Worm (Caenorhabditis elegans) whole organism, late embryonic: ENCODE data around the gene C54E4.5.

ENCODE experiments used
- C08G9.2 ChIP-seq: sonication (generic microtip); optimal IDR thresholded peaks from 2 replicates; lab custom pipeline; 2016; ENCODE audit warnings: mild to moderate bottlenecking, missing genetic modification characterization, moderate library complexity, missing compliant biosample characterization
- K02D7.2 ChIP-seq: sonication (generic microtip); optimal IDR thresholded peaks from 2 replicates; lab custom pipeline; 2017; ENCODE audit warnings: mild to moderate bottlenecking, missing genetic modification characterization, missing compliant biosample characterization
- T23F11.4 ChIP-seq: fragments of 200-800 bp; sonication (Bioruptor generic); optimal IDR thresholded peaks from 2 replicates; lab custom pipeline; 2018; ENCODE audit warnings: mild to moderate bottlenecking, missing genetic modification characterization, missing compliant biosample characterization
- ahr-1 ChIP-seq: sonication (generic microtip); optimal IDR thresholded peaks from 2 replicates; lab custom pipeline; 2016; ENCODE audit warnings: missing genetic modification characterization, missing compliant biosample characterization
- ama-1 ChIP-seq: fragments of 150-350 bp; optimal IDR thresholded peaks from 2 replicates; lab custom pipeline; 2014
- ceh-14 ChIP-seq: sonication (generic microtip); optimal IDR thresholded peaks from 2 replicates; lab custom pipeline; 2016; ENCODE audit warnings: missing genotype, missing genetic modification characterization, missing compliant biosample characterization
- ceh-18 ChIP-seq: sonication (generic microtip); optimal IDR thresholded peaks from 2 replicates; lab custom pipeline; 2016; ENCODE audit warnings: missing genetic modification characterization, missing compliant biosample characterization
- ceh-19 ChIP-seq: fragments of 200-800 bp; sonication (Bioruptor generic); optimal IDR thresholded peaks from 2 replicates; lab custom pipeline; 2018; ENCODE audit warnings: mild to moderate bottlenecking, missing genetic modification characterization, missing compliant biosample characterization
- ceh-2 ChIP-seq: sonication (generic microtip); optimal IDR thresholded peaks from 2 replicates; lab custom pipeline; 2016; ENCODE audit warnings: missing genotype, missing genetic modification characterization, missing compliant biosample characterization
- ceh-31 ChIP-seq: sonication (generic microtip); optimal IDR thresholded peaks from 2 replicates; lab custom pipeline; 2016; ENCODE audit warnings: missing genetic modification characterization, missing compliant biosample characterization
- ceh-34 ChIP-seq: sonication (generic microtip); optimal IDR thresholded peaks from 2 replicates; lab custom pipeline; 2016; ENCODE audit warnings: mild to moderate bottlenecking, missing genetic modification characterization, missing compliant biosample characterization
- ceh-45 ChIP-seq: fragments of 200-800 bp; sonication (Bioruptor generic); IDR thresholded peaks from 2 replicates; pipeline ENCODE4 v1.3.6; 2022; ENCODE audit warnings: missing genetic modification reagents, missing genetic modification characterization, missing compliant biosample characterization
- ceh-48 ChIP-seq: sonication (generic microtip); optimal IDR thresholded peaks from 2 replicates; lab custom pipeline; 2016; ENCODE audit warnings: missing genetic modification characterization, inconsistent platforms, missing compliant biosample characterization
- ceh-6 ChIP-seq: fragments of 200-800 bp; sonication (Bioruptor generic); optimal IDR thresholded peaks from 2 replicates; lab custom pipeline; 2018; ENCODE audit warnings: mild to moderate bottlenecking, missing genetic modification characterization, missing compliant biosample characterization
- dmd-4 ChIP-seq: sonication (generic microtip); optimal IDR thresholded peaks from 2 replicates; lab custom pipeline; 2016; ENCODE audit warnings: borderline replicate concordance, missing genetic modification characterization, missing compliant biosample characterization
- elt-2 ChIP-seq: sonication (generic microtip); optimal IDR thresholded peaks from 2 replicates; lab custom pipeline; 2016; ENCODE audit warnings: missing genetic modification reagents, missing genetic modification characterization, missing compliant biosample characterization
- ets-4 ChIP-seq: sonication (generic microtip); optimal IDR thresholded peaks from 2 replicates; lab custom pipeline; 2016; ENCODE audit warnings: missing genetic modification characterization, missing compliant biosample characterization
- fkh-10 ChIP-seq: fragments of 150-350 bp; optimal IDR thresholded peaks from 2 replicates; lab custom pipeline; 2014; ENCODE audit warnings: missing biosample characterization, missing genetic modification reagents, missing genetic modification characterization
- hlh-13 ChIP-seq: fragments of 200-800 bp; sonication (Bioruptor generic); optimal IDR thresholded peaks from 2 replicates; lab custom pipeline; 2018; ENCODE audit warnings: mild to moderate bottlenecking, missing genetic modification characterization, missing compliant biosample characterization
- hlh-30 ChIP-seq: sonication (generic microtip); optimal IDR thresholded peaks from 2 replicates; lab custom pipeline; 2017; ENCODE audit warnings: antibody characterized with exemption, missing genetic modification characterization, missing compliant biosample characterization; ENCODE audit not compliant: insufficient read depth
- hlh-6 ChIP-seq: sonication (generic microtip); optimal IDR thresholded peaks from 2 replicates; lab custom pipeline; 2016; ENCODE audit warnings: missing genotype, missing genetic modification characterization, missing compliant biosample characterization
- lim-6 ChIP-seq: sonication (generic microtip); optimal IDR thresholded peaks from 2 replicates; lab custom pipeline; 2016; ENCODE audit warnings: missing genetic modification characterization, missing compliant biosample characterization
- madf-2 ChIP-seq: sonication (generic microtip); optimal IDR thresholded peaks from 2 replicates; lab custom pipeline; 2017; ENCODE audit warnings: missing genetic modification characterization, missing compliant biosample characterization
- mec-3 ChIP-seq: sonication (generic microtip); optimal IDR thresholded peaks from 2 replicates; lab custom pipeline; 2016; ENCODE audit warnings: borderline replicate concordance, missing genetic modification characterization, missing compliant biosample characterization
- nfya-1 ChIP-seq: sonication (generic microtip); optimal IDR thresholded peaks from 2 replicates; lab custom pipeline; 2017; ENCODE audit warnings: missing genetic modification characterization, mild to moderate bottlenecking, missing compliant biosample characterization, antibody characterized with exemption, moderate library complexity
- npax-4 ChIP-seq: sonication (generic microtip); optimal IDR thresholded peaks from 2 replicates; lab custom pipeline; 2016; ENCODE audit warnings: missing genetic modification characterization, missing compliant biosample characterization
- pag-3 ChIP-seq: sonication (generic microtip); optimal IDR thresholded peaks from 2 replicates; lab custom pipeline; 2016; ENCODE audit warnings: missing compliant biosample characterization, missing genetic modification characterization, borderline replicate concordance
- pax-1 ChIP-seq: fragments of 150-350 bp; optimal IDR thresholded peaks from 2 replicates; lab custom pipeline; 2014; ENCODE audit warnings: missing biosample characterization, missing genetic modification characterization
- pqm-1 ChIP-seq: sonication (generic microtip); optimal IDR thresholded peaks from 2 replicates; lab custom pipeline; 2016; ENCODE audit warnings: missing genetic modification characterization, missing compliant biosample characterization
- pros-1 ChIP-seq: fragments of 150-350 bp; optimal IDR thresholded peaks from 2 replicates; lab custom pipeline; 2014; ENCODE audit warnings: missing biosample characterization, missing genetic modification reagents, missing genetic modification characterization
- ref-2 ChIP-seq: sonication (generic microtip); optimal IDR thresholded peaks from 2 replicates; lab custom pipeline; 2016; ENCODE audit warnings: missing genetic modification characterization, missing compliant biosample characterization
- sox-2 ChIP-seq: fragments of 200-800 bp; sonication (Bioruptor generic); IDR thresholded peaks from 2 replicates; pipeline ENCODE4 v1.3.6; 2022; ENCODE audit warnings: missing genetic modification reagents, missing genetic modification characterization, missing compliant biosample characterization
- syd-9 ChIP-seq: sonication (generic microtip); optimal IDR thresholded peaks from 2 replicates; lab custom pipeline; 2016; ENCODE audit warnings: mild to moderate bottlenecking, missing genetic modification characterization, moderate library complexity, missing compliant biosample characterization
- ttx-3 ChIP-seq: sonication (generic microtip); optimal IDR thresholded peaks from 2 replicates; lab custom pipeline; 2016; ENCODE audit warnings: missing genetic modification reagents, missing genetic modification characterization, missing compliant biosample characterization
- unc-3 ChIP-seq, 2 experiments: fragments of 200-800 bp in 1 of 2; sonication (Bioruptor generic) in 1 of 2; sonication (generic microtip) in 1 of 2; conservative IDR thresholded peaks in 1 of 2; optimal IDR thresholded peaks in 1 of 2; 2 replicates each; pipeline versions ENCODE4 v1.3.6 to Lab custom; 2016 to 2022; ENCODE audit warnings: missing compliant biosample characterization in 2 of 2, missing genetic modification characterization in 2 of 2, missing genetic modification reagents in 1 of 2
- unc-55 ChIP-seq: sonication (generic microtip); optimal IDR thresholded peaks from 2 replicates; lab custom pipeline; 2017; ENCODE audit warnings: missing biosample characterization, missing genetic modification reagents, missing genetic modification characterization
- zip-5 ChIP-seq: sonication (generic microtip); optimal IDR thresholded peaks from 2 replicates; lab custom pipeline; 2016; ENCODE audit warnings: missing genetic modification characterization, missing compliant biosample characterization
- ztf-16 ChIP-seq: sonication (generic microtip); optimal IDR thresholded peaks from 2 replicates; lab custom pipeline; 2017; ENCODE audit warnings: missing genetic modification characterization, missing compliant biosample characterization

The C54E4.5 gene

ce11 chrIV:2149247-2149756 is at the start of gene C54E4.5:
TSS of gene C54E4.5 (minus strand) at chrIV:2149297.
- no peak for TF ChIP-seq ama-1 (lab: Kevin White, UChicago)
- no peak for TF ChIP-seq hlh-6 (tag; lab: Kevin White, UChicago)
- TF ChIP-seq ceh-18, result no peak
- no peak for TF ChIP-seq ceh-34 (tag; lab: Kevin White, UChicago)
- no peak for TF ChIP-seq T23F11.4 (GFP tag; lab: Kevin White, UChicago)
- TF ChIP-seq unc-55 (GFP tag; lab: Kevin White, UChicago), result no peak
- TF ChIP-seq ceh-19 (GFP tag; lab: Kevin White, UChicago), result no peak
- TF ChIP-seq pax-1 (tag; lab: Kevin White, UChicago), result no peak
- TF ChIP-seq pag-3 (tag; lab: Kevin White, UChicago), result no peak
- TF ChIP-seq ceh-6 (GFP tag; lab: Kevin White, UChicago), result no peak
- TF ChIP-seq K02D7.2 (tag; lab: Kevin White, UChicago), result no peak
- TF ChIP-seq dmd-4 (tag; lab: Kevin White, UChicago), result no peak
- TF ChIP-seq lim-6, result no peak
- TF ChIP-seq hlh-13 (GFP tag; lab: Kevin White, UChicago), result no peak
- TF ChIP-seq hlh-30 (tag; lab: Kevin White, UChicago), result no peak
- TF ChIP-seq unc-3 (GFP tag; conservative IDR thresholded peaks at IDR 0.05; lab: Robert Waterston, UW), result no peak
- no peak for TF ChIP-seq unc-3 (tag; optimal IDR thresholded peaks at IDR 0.05; lab: Kevin White, UChicago)
- TF ChIP-seq npax-4, result no peak
- no peak for TF ChIP-seq zip-5

- TF ChIP-seq ceh-31 (tag; lab: Kevin White, UChicago) (no peak), fkh-10 (GFP tag; lab: Kevin White, UChicago) (no peak), unc-3 (GFP tag; conservative IDR thresholded peaks at IDR 0.05; lab: Robert Waterston, UW) (no peak), unc-3 (tag; optimal IDR thresholded peaks at IDR 0.05; lab: Kevin White, UChicago) (no peak), ahr-1 (tag; lab: Kevin White, UChicago) (no peak), ceh-18 (no peak), pros-1 (tag; lab: Kevin White, UChicago) (no peak), ceh-45 (GFP tag; lab: Robert Waterston, UW) (no peak), ceh-14 (tag; lab: Kevin White, UChicago) (no peak), ceh-2 (tag; lab: Kevin White, UChicago) (no peak), ama-1 (lab: Kevin White, UChicago) (no peak), zip-5 (no peak), mec-3 (tag; lab: Kevin White, UChicago) (no peak), ceh-48 (tag; lab: Kevin White, UChicago) (no peak)
- TF ChIP-seq, all 69 proteins: peak for 0
Observed at ce11 chrIV:2198741-2199140, 49.6 kb upstream of the C54E4.5 start, which contains the start of gene Y71G10AR.4. TSS of gene Y71G10AR.4 (plus strand) at chrIV:2199041.

ce11 chrIV:2195598-2195997 is 46.5 kb upstream of the C54E4.5 start:
- TF ChIP-seq ref-2 (tag; lab: Kevin White, UChicago), result no peak
- TF ChIP-seq zip-5, result no peak
- no peak for TF ChIP-seq ttx-3 (tag; lab: Kevin White, UChicago)
- TF ChIP-seq ceh-19 (GFP tag; lab: Kevin White, UChicago), result no peak
- TF ChIP-seq sox-2 (GFP tag; lab: Robert Waterston, UW), result no peak
- no peak for TF ChIP-seq hlh-30 (tag; lab: Kevin White, UChicago)

ce11 chrIV:2193558-2193957 is 44.5 kb upstream of the C54E4.5 start:
- TF ChIP-seq syd-9, result no peak
- no peak for TF ChIP-seq nfya-1 (tag; lab: Kevin White, UChicago)
- no peak for TF ChIP-seq ceh-45 (GFP tag; lab: Robert Waterston, UW)
- TF ChIP-seq ztf-16 (tag; lab: Kevin White, UChicago), result no peak
- TF ChIP-seq ttx-3 (tag; lab: Kevin White, UChicago), result no peak
- no peak for TF ChIP-seq madf-2 (tag; lab: Kevin White, UChicago)
- TF ChIP-seq ceh-14 (tag; lab: Kevin White, UChicago), result no peak
- TF ChIP-seq pqm-1 (tag; lab: Kevin White, UChicago), result no peak
- TF ChIP-seq ceh-34 (tag; lab: Kevin White, UChicago), result no peak
- no peak for TF ChIP-seq ets-4 (tag; lab: Kevin White, UChicago)
- TF ChIP-seq hlh-30 (tag; lab: Kevin White, UChicago), result no peak
- TF ChIP-seq elt-2 (tag; lab: Kevin White, UChicago), result no peak
- TF ChIP-seq C08G9.2, result no peak
- TF ChIP-seq pros-1 (tag; lab: Kevin White, UChicago), result no peak
- TF ChIP-seq, all 69 proteins: peak for 0
